Worm (Caenorhabditis elegans): ENCODE results near the gene T21E8.7.
A peak's percentile ranks its signal among the peaks of the same experiment; 100 is the strongest.

ce11 chrX:10909661-10910060 lies 26.4 kb downstream of the T21E8.7 start:
- TF ChIP-seq skn-1 (tag; optimal IDR thresholded peaks at IDR 0.05) (no peak), nhr-6 (tag; optimal IDR thresholded peaks at IDR 0.05) (no peak), ztf-11 (tag; optimal IDR thresholded peaks at IDR 0.05) (no peak), C34F6.9 (tag; optimal IDR thresholded peaks at IDR 0.05) (no peak), unc-62 (GFP tag; optimal IDR thresholded peaks at IDR 0.05) (no peak), nhr-129 (tag; optimal IDR thresholded peaks at IDR 0.05) (peak; percentile 68)

Data from whole organism, L2 larva.